Worm (Caenorhabditis elegans): ENCODE results near the gene Y46D2A.1.

- TF ChIP-seq klf-2 (GFP tag; conservative IDR thresholded peaks at IDR 0.05) (no peak), ref-1 (GFP tag; conservative IDR thresholded peaks at IDR 0.05) (no peak), flt-1 (GFP tag; IDR thresholded peaks at IDR 0.05) (no peak), ztf-23 (GFP tag; IDR thresholded peaks at IDR 0.05) (no peak), ztf-29 (GFP tag; IDR thresholded peaks at IDR 0.05) (no peak), med-1 (GFP tag; optimal IDR thresholded peaks at IDR 0.05; ENCODE audit: insufficient read depth) (no peak)
Measured at ce11 chrII:3344917-3345316, 22.6 kb downstream of the Y46D2A.1 start, which contains the start of gene bath-28.

Measured in whole organism, midembryonic.